Worm (Caenorhabditis elegans): ENCODE results near the gene jhdm-1.

ce11 chrIII:6499102-6499501 is 44.8 kb downstream of the jhdm-1 start:
- TF ChIP-seq him-1 (tag; optimal IDR thresholded peaks at IDR 0.05) = no peak
- TF ChIP-seq dao-5 (tag; optimal IDR thresholded peaks at IDR 0.05) = no peak
- TF ChIP-seq W03F9.2 (tag; optimal IDR thresholded peaks at IDR 0.05) = no peak

All from whole organism, L4/young adult.